Fruit fly (Drosophila melanogaster) whole organism, embryonic: Measurements from ENCODE around the gene CG5050.

Experiments
- CG11695 ChIP-seq: fragments of 200-800 bp; sonication (Bioruptor generic); IDR thresholded peaks from 3 replicates; pipeline ENCODE4 v1.3.6; 2022; ENCODE audit warnings: missing biosample characterization, missing genetic modification characterization
- CG12071 ChIP-seq: fragments of 200-800 bp; sonication (Bioruptor generic); optimal IDR thresholded peaks from 3 replicates; lab custom pipeline; 2018; ENCODE audit warnings: missing biosample characterization, mild to moderate bottlenecking, missing genetic modification characterization
- CG12155 ChIP-seq: fragments of 200-800 bp; sonication (Bioruptor generic); optimal IDR thresholded peaks from 3 replicates; lab custom pipeline; 2016; ENCODE audit warnings: missing biosample characterization, missing genetic modification characterization
- CG12236 ChIP-seq: fragments of 200-800 bp; sonication (Bioruptor generic); optimal IDR thresholded peaks from 2 replicates; lab custom pipeline; 2016; ENCODE audit warnings: missing biosample characterization, missing genetic modification characterization
- CG14014 ChIP-seq: fragments of 200-800 bp; sonication (Bioruptor generic); IDR thresholded peaks from 2 replicates; pipeline ENCODE4 v1.3.6; 2022; ENCODE audit warnings: missing biosample characterization, missing genetic modification characterization
- CG14860 ChIP-seq: fragments of 200-800 bp; sonication (Bioruptor generic); IDR thresholded peaks from 3 replicates; pipeline ENCODE4 v1.3.6; 2022; ENCODE audit warnings: missing biosample characterization, missing genetic modification characterization; ENCODE audit not compliant: partially characterized antibody
- CG15514 ChIP-seq: fragments of 200-800 bp; sonication (Bioruptor generic); optimal IDR thresholded peaks from 3 replicates; lab custom pipeline; 2017; ENCODE audit warnings: missing biosample characterization, missing genetic modification characterization, mild to moderate bottlenecking, moderate library complexity, missing genetic modification reagents
- CG1603 ChIP-seq: fragments of 200-800 bp; sonication (Bioruptor generic); optimal IDR thresholded peaks from 2 replicates; lab custom pipeline; 2019; ENCODE audit warnings: missing biosample characterization, mild to moderate bottlenecking, missing genetic modification characterization, moderate library complexity
- CG17829 ChIP-seq: fragments of 200-800 bp; optimal IDR thresholded peaks from 2 replicates; lab custom pipeline; 2019; ENCODE audit warnings: missing biosample characterization, mild to moderate bottlenecking, missing genetic modification characterization, moderate library complexity
- CG2712 ChIP-seq: fragments of 200-800 bp; optimal IDR thresholded peaks from 3 replicates; lab custom pipeline; 2019; ENCODE audit warnings: missing biosample characterization, mild to moderate bottlenecking, missing genetic modification characterization, moderate library complexity
- CG30020 ChIP-seq: fragments of 200-800 bp; optimal IDR thresholded peaks from 2 replicates; lab custom pipeline; 2019; ENCODE audit warnings: missing biosample characterization, mild to moderate bottlenecking, missing genetic modification characterization, moderate library complexity
- CG30403 ChIP-seq: fragments of 200-800 bp; sonication (Bioruptor generic); optimal IDR thresholded peaks from 3 replicates; lab custom pipeline; 2016; ENCODE audit warnings: missing biosample characterization, missing genetic modification characterization
- CG32767 ChIP-seq: fragments of 200-800 bp; sonication (Bioruptor generic); IDR thresholded peaks from 2 replicates; pipeline ENCODE4 v1.3.6; 2022; ENCODE audit warnings: missing biosample characterization, missing genetic modification characterization
- CG34376 ChIP-seq: fragments of 200-800 bp; sonication (Bioruptor generic); optimal IDR thresholded peaks from 2 replicates; lab custom pipeline; 2018; ENCODE audit warnings: missing biosample characterization, mild to moderate bottlenecking, missing genetic modification characterization
- CG3838 ChIP-seq: fragments of 200-800 bp; sonication (Bioruptor generic); optimal IDR thresholded peaks from 3 replicates; lab custom pipeline; 2016; ENCODE audit warnings: missing biosample characterization, missing genetic modification characterization
- CG4360 ChIP-seq: fragments of 200-800 bp; sonication (Bioruptor generic); IDR thresholded peaks from 2 replicates; pipeline ENCODE4 v1.3.6; 2022; ENCODE audit warnings: missing biosample characterization, missing genetic modification characterization
- CG6175 ChIP-seq: fragments of 200-800 bp; sonication (Bioruptor generic); IDR thresholded peaks from 3 replicates; pipeline ENCODE4 v1.3.6; 2022; ENCODE audit warnings: missing biosample characterization, missing genetic modification characterization
- CG9609 ChIP-seq: fragments of 200-800 bp; sonication (Bioruptor generic); optimal IDR thresholded peaks from 3 replicates; lab custom pipeline; 2016; ENCODE audit warnings: missing biosample characterization, missing genetic modification characterization
- CHES-1-like ChIP-seq: fragments of 200-800 bp; sonication (Bioruptor generic); optimal IDR thresholded peaks from 2 replicates; lab custom pipeline; 2016; ENCODE audit warnings: missing biosample characterization, missing genetic modification characterization
- Drgx ChIP-seq: fragments of 200-800 bp; sonication (Bioruptor generic); IDR thresholded peaks from 2 replicates; pipeline ENCODE4 v1.3.6; 2022; ENCODE audit warnings: missing biosample characterization, missing genetic modification characterization
- E2f2 ChIP-seq: fragments of 200-800 bp; sonication (Bioruptor generic); IDR thresholded peaks from 2 replicates; pipeline ENCODE4 v1.3.6; 2022; ENCODE audit warnings: missing biosample characterization, missing genetic modification characterization
- Ets97D ChIP-seq: fragments of 200-800 bp; sonication (Bioruptor generic); optimal IDR thresholded peaks from 3 replicates; lab custom pipeline; 2016; ENCODE audit warnings: missing biosample characterization, missing genetic modification characterization
- GATAe ChIP-seq: fragments of 200-800 bp; sonication (Bioruptor generic); conservative IDR thresholded peaks from 2 replicates; pipeline ENCODE4 v1.3.6; 2022; ENCODE audit warnings: missing biosample characterization, missing genetic modification characterization
- HmgZ ChIP-seq: fragments of 200-800 bp; sonication (Bioruptor generic); optimal IDR thresholded peaks from 2 replicates; lab custom pipeline; 2018; ENCODE audit warnings: missing biosample characterization, mild to moderate bottlenecking, missing genetic modification characterization
- Hr78 ChIP-seq, 2 experiments: fragments of 200-800 bp in 1 of 2; fragments of >200 bp in 1 of 2; sonication (Bioruptor generic) in 1 of 2; optimal IDR thresholded peaks; 2 replicates each; lab custom pipeline; 2017 to 2019; ENCODE audit warnings: missing biosample characterization in 2 of 2, missing genetic modification characterization in 2 of 2, mild to moderate bottlenecking in 1 of 2, moderate library complexity in 1 of 2
- Jarid2 ChIP-seq: fragments of 200-800 bp; sonication (Bioruptor generic); optimal IDR thresholded peaks from 3 replicates; lab custom pipeline; 2017; ENCODE audit warnings: mild to moderate bottlenecking, missing biosample characterization, missing genetic modification reagents, missing genetic modification characterization
- NC2α ChIP-seq: fragments of 200-800 bp; sonication (Bioruptor generic); optimal IDR thresholded peaks from 2 replicates; lab custom pipeline; 2016; ENCODE audit warnings: missing biosample characterization, missing genetic modification characterization
- NfI ChIP-seq: fragments of 200-800 bp; sonication (Bioruptor generic); optimal IDR thresholded peaks from 3 replicates; lab custom pipeline; 2018; ENCODE audit warnings: missing biosample characterization, mild to moderate bottlenecking, missing genetic modification characterization, moderate library complexity
- Oli ChIP-seq: fragments of 200-800 bp; sonication (Bioruptor generic); optimal IDR thresholded peaks from 2 replicates; lab custom pipeline; 2018; ENCODE audit warnings: missing biosample characterization, mild to moderate bottlenecking, missing genetic modification characterization, moderate library complexity
- TFAM ChIP-seq: fragments of 200-800 bp; sonication (Bioruptor generic); optimal IDR thresholded peaks from 2 replicates; lab custom pipeline; 2017; ENCODE audit warnings: missing biosample characterization, missing genetic modification characterization, inconsistent platforms
- az2 ChIP-seq: fragments of 200-800 bp; sonication (Bioruptor generic); optimal IDR thresholded peaks from 3 replicates; lab custom pipeline; 2016; ENCODE audit warnings: missing biosample characterization, missing genetic modification characterization
- bab2 ChIP-seq: fragments of 200-800 bp; sonication (Bioruptor generic); optimal IDR thresholded peaks from 2 replicates; lab custom pipeline; 2016; ENCODE audit warnings: missing biosample characterization, missing genetic modification characterization
- btn ChIP-seq: fragments of 200-800 bp; sonication (Bioruptor generic); optimal IDR thresholded peaks from 2 replicates; lab custom pipeline; 2016; ENCODE audit warnings: missing biosample characterization, missing genetic modification characterization
- cwo ChIP-seq: fragments of 200-800 bp; sonication (Bioruptor generic); optimal IDR thresholded peaks from 3 replicates; lab custom pipeline; 2017; ENCODE audit warnings: missing biosample characterization, missing genetic modification characterization, mild to moderate bottlenecking, moderate library complexity, missing genetic modification reagents
- en ChIP-seq: fragments of 200-800 bp; sonication (Bioruptor generic); optimal IDR thresholded peaks from 2 replicates; lab custom pipeline; 2016; ENCODE audit warnings: missing biosample characterization, missing genetic modification characterization
- exex ChIP-seq: fragments of 200-800 bp; sonication (Bioruptor generic); optimal IDR thresholded peaks from 4 replicates; lab custom pipeline; 2018; ENCODE audit warnings: missing biosample characterization, mild to moderate bottlenecking, missing genetic modification characterization, moderate library complexity
- fu2 ChIP-seq: fragments of 200-800 bp; sonication (Bioruptor generic); optimal IDR thresholded peaks from 2 replicates; lab custom pipeline; 2016; ENCODE audit warnings: missing biosample characterization, missing genetic modification characterization
- gce ChIP-seq: fragments of 200-800 bp; sonication (Bioruptor generic); IDR thresholded peaks from 3 replicates; pipeline ENCODE4 v1.3.6; 2022; ENCODE audit warnings: missing biosample characterization, missing genetic modification characterization
- gro ChIP-seq: fragments of 200-800 bp; sonication (Bioruptor generic); optimal IDR thresholded peaks from 2 replicates; lab custom pipeline; 2016; ENCODE audit warnings: missing biosample characterization, missing genetic modification characterization
- hb ChIP-seq: fragments of 200-800 bp; sonication (Bioruptor generic); IDR thresholded peaks from 3 replicates; pipeline ENCODE4 v1.3.6; 2022; ENCODE audit warnings: missing biosample characterization, missing genetic modification characterization; ENCODE audit not compliant: partially characterized antibody
- mirr ChIP-seq: fragments of 200-800 bp; sonication (Bioruptor generic); optimal IDR thresholded peaks from 3 replicates; lab custom pipeline; 2018; ENCODE audit warnings: missing biosample characterization, mild to moderate bottlenecking, missing genetic modification characterization
- sens-2 ChIP-seq: fragments of 200-800 bp; sonication (Bioruptor generic); IDR thresholded peaks from 2 replicates; pipeline ENCODE4 v1.3.6; 2022; ENCODE audit warnings: missing biosample characterization, missing genetic modification characterization
- slou ChIP-seq: fragments of 200-800 bp; sonication (Bioruptor generic); optimal IDR thresholded peaks from 3 replicates; lab custom pipeline; 2016; ENCODE audit warnings: missing biosample characterization, missing genetic modification characterization
- sqz ChIP-seq: fragments of 200-800 bp; sonication (Bioruptor generic); optimal IDR thresholded peaks from 3 replicates; lab custom pipeline; 2018; ENCODE audit warnings: missing biosample characterization, mild to moderate bottlenecking, missing genetic modification characterization
- sug ChIP-seq: fragments of 200-800 bp; optimal IDR thresholded peaks from 2 replicates; lab custom pipeline; 2019; ENCODE audit warnings: missing biosample characterization, mild to moderate bottlenecking, missing genetic modification characterization, moderate library complexity
- toy ChIP-seq: fragments of 200-800 bp; sonication (Bioruptor generic); IDR thresholded peaks from 2 replicates; pipeline ENCODE4 v1.3.6; 2022; ENCODE audit warnings: missing biosample characterization, missing genetic modification characterization
- wek ChIP-seq: fragments of 200-800 bp; sonication (Bioruptor generic); optimal IDR thresholded peaks from 3 replicates; lab custom pipeline; 2018; ENCODE audit warnings: missing biosample characterization, mild to moderate bottlenecking, missing genetic modification characterization, moderate library complexity
- z ChIP-seq: fragments of 200-800 bp; sonication (Bioruptor generic); IDR thresholded peaks from 3 replicates; pipeline ENCODE4 v1.3.6; 2022; ENCODE audit warnings: missing biosample characterization, missing genetic modification characterization
- zfh2 ChIP-seq: fragments of 200-800 bp; sonication (Bioruptor generic); optimal IDR thresholded peaks from 2 replicates; lab custom pipeline; 2016; ENCODE audit warnings: missing biosample characterization, missing genetic modification characterization

CG5050 gene

dm6 chr2L:17412533-17412932 is 40.2 kb upstream of the CG5050 start, which contains the start of gene Rsph9:
Gene Rsph9 (minus strand): TSS chr2L:17412633.
- no peak for TF ChIP-seq HmgZ (tag; lab: Kevin White, UChicago)
- no peak for TF ChIP-seq CG17829
- no peak for TF ChIP-seq gce (GFP tag; lab: Robert Waterston, UW)
- no peak for TF ChIP-seq slou (GFP tag; lab: Kevin White, UChicago)
- TF ChIP-seq E2f2 (GFP tag; lab: Robert Waterston, UW): no peak
- no peak for TF ChIP-seq exex (tag; lab: Kevin White, UChicago)
- TF ChIP-seq NfI (GFP tag; lab: Kevin White, UChicago): no peak

- no peak for TF ChIP-seq Hr78 (GFP tag; optimal IDR thresholded peaks at IDR 0.05; lab: Kevin White, UChicago)
- TF ChIP-seq CG34376 (GFP tag; lab: Kevin White, UChicago): peak; percentile 57
- TF ChIP-seq CG30020 (tag; lab: Kevin White, UChicago): no peak
- TF ChIP-seq en: no peak
- TF ChIP-seq exex (tag; lab: Kevin White, UChicago): peak; percentile 97
- TF ChIP-seq NC2α: no peak
- TF ChIP-seq sens-2 (GFP tag; lab: Robert Waterston, UW): peak; percentile 49; the same call in 1 of the 2 replicates
- TF ChIP-seq Jarid2 (GFP tag; lab: Kevin White, UChicago): no peak
- TF ChIP-seq CG4360 (GFP tag; lab: Robert Waterston, UW): no peak
- TF ChIP-seq TFAM: no peak
- TF ChIP-seq GATAe: 0 out of 2 replicates have a peak, but pooled peaks have one; percentile 34
- TF ChIP-seq sug: peak; percentile 62
- TF ChIP-seq mirr: peak; percentile 64
- no peak for TF ChIP-seq CG9609
- TF ChIP-seq fu2 (GFP tag; lab: Kevin White, UChicago): no peak
- TF ChIP-seq CG12071 (GFP tag; lab: Kevin White, UChicago): no peak
- peak; percentile 24 for TF ChIP-seq gro (GFP tag; lab: Kevin White, UChicago)
- TF ChIP-seq zfh2 (GFP tag; lab: Kevin White, UChicago): no peak
- TF ChIP-seq CG12236 (GFP tag; lab: Kevin White, UChicago): no peak
These were observed 32.3 kb upstream of the CG5050 start for dm6 chr2L:17420419-17420818.

dm6 chr2L:17421366-17421765 is 31.4 kb upstream of the CG5050 start:
- 0 out of 2 replicates have a peak, but pooled peaks have one; percentile 34 for TF ChIP-seq Drgx (GFP tag; lab: Robert Waterston, UW)
- peak; percentile 3 for TF ChIP-seq cwo (GFP tag; lab: Kevin White, UChicago)
- TF ChIP-seq CG30403 (GFP tag; lab: Kevin White, UChicago): peak; percentile 28
- no peak for TF ChIP-seq toy (GFP tag; lab: Robert Waterston, UW)
- no peak for TF ChIP-seq Ets97D (GFP tag; lab: Kevin White, UChicago)
- no peak for TF ChIP-seq hb (GFP tag; lab: Robert Waterston, UW)
- no peak for TF ChIP-seq CG32767 (GFP tag; lab: Robert Waterston, UW)
- no peak for TF ChIP-seq TFAM
- no peak for TF ChIP-seq z (GFP tag; lab: Robert Waterston, UW)
- TF ChIP-seq CG3838 (GFP tag; lab: Kevin White, UChicago): no peak
- TF ChIP-seq CHES-1-like (GFP tag; lab: Kevin White, UChicago): no peak
- no peak for TF ChIP-seq Jarid2 (GFP tag; lab: Kevin White, UChicago)
- TF ChIP-seq Oli (tag; lab: Kevin White, UChicago): peak; percentile 47
- no peak for TF ChIP-seq CG2712 (tag; lab: Kevin White, UChicago)
- no peak for TF ChIP-seq CG1603
- TF ChIP-seq az2 (GFP tag; lab: Kevin White, UChicago): no peak
- peak; percentile 15 for TF ChIP-seq CG12155 (GFP tag; lab: Kevin White, UChicago)
- no peak for TF ChIP-seq wek (GFP tag; lab: Kevin White, UChicago)
- TF ChIP-seq CG14014 (GFP tag; lab: Robert Waterston, UW): 0 out of 2 replicates have a peak, but pooled peaks have one; percentile 19
- no peak for TF ChIP-seq CG14860 (GFP tag; lab: Robert Waterston, UW)
- TF ChIP-seq btn (GFP tag; lab: Kevin White, UChicago): no peak
- no peak for TF ChIP-seq bab2 (GFP tag; lab: Kevin White, UChicago)
- no peak for TF ChIP-seq fu2 (GFP tag; lab: Kevin White, UChicago)
- TF ChIP-seq sqz (GFP tag; lab: Kevin White, UChicago): no peak
- TF ChIP-seq CG6175 (GFP tag; lab: Robert Waterston, UW): no peak
- no peak for TF ChIP-seq CG11695 (GFP tag; lab: Robert Waterston, UW)
- TF ChIP-seq CG15514 (GFP tag; lab: Kevin White, UChicago): peak; percentile 3
